Fruit fly (Drosophila melanogaster) whole organism, embryonic: ENCODE results near the gene CCDC151.

Experiments
- Adf1 ChIP-seq: fragments of 200-800 bp; sonication (Bioruptor generic); IDR thresholded peaks from 2 replicates; pipeline ENCODE4 v1.3.6; 2022; ENCODE audit warnings: missing biosample characterization, missing genetic modification characterization
- Bgb ChIP-seq: fragments of 200-800 bp; sonication (Bioruptor generic); IDR thresholded peaks from 2 replicates; pipeline ENCODE4 v1.3.6; 2022; ENCODE audit warnings: missing biosample characterization, missing genetic modification characterization; ENCODE audit not compliant: partially characterized antibody
- CG11093 ChIP-seq: fragments of 200-800 bp; sonication (Bioruptor generic); IDR thresholded peaks from 3 replicates; pipeline ENCODE4 v1.3.6; 2022; ENCODE audit warnings: missing biosample characterization, missing genetic modification characterization
- CG12071 ChIP-seq: fragments of 200-800 bp; sonication (Bioruptor generic); optimal IDR thresholded peaks from 3 replicates; lab custom pipeline; 2018; ENCODE audit warnings: missing biosample characterization, mild to moderate bottlenecking, missing genetic modification characterization
- CG14050 ChIP-seq: fragments of 200-800 bp; sonication (Bioruptor generic); IDR thresholded peaks from 3 replicates; pipeline ENCODE4 v1.3.6; 2022; ENCODE audit warnings: missing biosample characterization, missing genetic modification characterization
- CG14710 ChIP-seq: fragments of 200-800 bp; sonication (Bioruptor generic); optimal IDR thresholded peaks from 3 replicates; lab custom pipeline; 2019; ENCODE audit warnings: missing biosample characterization, mild to moderate bottlenecking, missing genetic modification characterization, moderate library complexity
- CG15269 ChIP-seq: fragments of 200-800 bp; sonication (Bioruptor generic); optimal IDR thresholded peaks from 2 replicates; lab custom pipeline; 2018; ENCODE audit warnings: missing biosample characterization, mild to moderate bottlenecking, missing genetic modification characterization, moderate library complexity
- CG15479 ChIP-seq: fragments of 200-800 bp; sonication (Bioruptor generic); optimal IDR thresholded peaks from 3 replicates; lab custom pipeline; 2019; ENCODE audit warnings: missing biosample characterization, mild to moderate bottlenecking, missing genetic modification characterization, moderate library complexity
- CG15696 ChIP-seq: fragments of 200-800 bp; sonication (Bioruptor generic); optimal IDR thresholded peaks from 2 replicates; lab custom pipeline; 2019; ENCODE audit warnings: missing biosample characterization, mild to moderate bottlenecking, missing genetic modification characterization, moderate library complexity
- CG17802 ChIP-seq: fragments of 200-800 bp; sonication (Bioruptor generic); optimal IDR thresholded peaks from 2 replicates; lab custom pipeline; 2018; ENCODE audit warnings: missing biosample characterization, mild to moderate bottlenecking, missing genetic modification characterization, moderate library complexity
- CG17912 ChIP-seq: fragments of 200-800 bp; sonication (Bioruptor generic); optimal IDR thresholded peaks from 2 replicates; lab custom pipeline; 2018; ENCODE audit warnings: missing biosample characterization, mild to moderate bottlenecking, missing genetic modification characterization
- CG2120 ChIP-seq: fragments of 200-800 bp; sonication (Bioruptor generic); optimal IDR thresholded peaks from 3 replicates; lab custom pipeline; 2016; ENCODE audit warnings: missing biosample characterization, missing genetic modification characterization
- CG2712 ChIP-seq: fragments of 200-800 bp; optimal IDR thresholded peaks from 3 replicates; lab custom pipeline; 2019; ENCODE audit warnings: missing biosample characterization, mild to moderate bottlenecking, missing genetic modification characterization, moderate library complexity
- CG31388 ChIP-seq: fragments of 200-800 bp; sonication (Bioruptor generic); optimal IDR thresholded peaks from 2 replicates; lab custom pipeline; 2016; ENCODE audit warnings: missing biosample characterization, missing genetic modification characterization
- CG31441 ChIP-seq: fragments of 200-800 bp; sonication (Bioruptor generic); IDR thresholded peaks from 2 replicates; pipeline ENCODE4 v1.3.6; 2022; ENCODE audit warnings: missing biosample characterization, missing genetic modification characterization
- CG3838 ChIP-seq: fragments of 200-800 bp; sonication (Bioruptor generic); optimal IDR thresholded peaks from 3 replicates; lab custom pipeline; 2016; ENCODE audit warnings: missing biosample characterization, missing genetic modification characterization
- CG42726 ChIP-seq: fragments of 200-800 bp; sonication (Bioruptor generic); IDR thresholded peaks from 2 replicates; pipeline ENCODE4 v1.3.6; 2022; ENCODE audit warnings: missing biosample characterization, missing genetic modification characterization; ENCODE audit not compliant: partially characterized antibody
- CG4360 ChIP-seq: fragments of 200-800 bp; sonication (Bioruptor generic); IDR thresholded peaks from 2 replicates; pipeline ENCODE4 v1.3.6; 2022; ENCODE audit warnings: missing biosample characterization, missing genetic modification characterization
- CG4730 ChIP-seq: fragments of 200-800 bp; sonication (Bioruptor generic); IDR thresholded peaks from 2 replicates; pipeline ENCODE4 v1.3.6; 2022; ENCODE audit warnings: missing biosample characterization, missing genetic modification characterization
- CG6272 ChIP-seq: fragments of 200-800 bp; sonication (Bioruptor generic); IDR thresholded peaks from 2 replicates; pipeline ENCODE4 v1.3.6; 2022; ENCODE audit warnings: missing biosample characterization, missing genetic modification characterization
- CG6765 ChIP-seq: fragments of 200-800 bp; sonication (Bioruptor generic); optimal IDR thresholded peaks from 3 replicates; lab custom pipeline; 2017; ENCODE audit warnings: missing biosample characterization, mild to moderate bottlenecking, missing genetic modification characterization
- CG8089 ChIP-seq: fragments of 200-800 bp; sonication (Bioruptor generic); optimal IDR thresholded peaks from 3 replicates; lab custom pipeline; 2016; ENCODE audit warnings: missing biosample characterization, missing genetic modification characterization
- CG8281 ChIP-seq: fragments of 200-800 bp; sonication (Bioruptor generic); optimal IDR thresholded peaks from 2 replicates; lab custom pipeline; 2018; ENCODE audit warnings: missing biosample characterization, mild to moderate bottlenecking, missing genetic modification characterization, moderate library complexity
- Hmr ChIP-seq: fragments of 200-800 bp; sonication (Bioruptor generic); optimal IDR thresholded peaks from 3 replicates; lab custom pipeline; 2017; ENCODE audit warnings: mild to moderate bottlenecking, missing biosample characterization, missing genetic modification reagents, missing genetic modification characterization
- Hsf ChIP-seq: fragments of 200-800 bp; sonication (Bioruptor generic); optimal IDR thresholded peaks from 3 replicates; lab custom pipeline; 2016; ENCODE audit warnings: missing biosample characterization, missing genetic modification characterization
- MBD-R2 ChIP-seq: fragments of 200-800 bp; sonication (Bioruptor generic); IDR thresholded peaks from 2 replicates; pipeline ENCODE4 v1.3.6; 2022; ENCODE audit warnings: missing biosample characterization, missing genetic modification characterization
- MESR4 ChIP-seq: fragments of 200-800 bp; sonication (Bioruptor generic); optimal IDR thresholded peaks from 2 replicates; lab custom pipeline; 2018; ENCODE audit warnings: missing biosample characterization, mild to moderate bottlenecking, missing genetic modification characterization, moderate library complexity
- Med ChIP-seq: fragments of 200-800 bp; sonication (Bioruptor generic); peaks from one replicate; lab custom pipeline; 2016; ENCODE audit warnings: missing biosample characterization, missing genetic modification characterization, mild to moderate bottlenecking, inconsistent platforms, moderate library complexity
- Mes4 ChIP-seq: fragments of 200-800 bp; sonication (Bioruptor generic); optimal IDR thresholded peaks from 2 replicates; lab custom pipeline; 2016; ENCODE audit warnings: missing biosample characterization, missing genetic modification characterization
- Oli ChIP-seq: fragments of 200-800 bp; sonication (Bioruptor generic); optimal IDR thresholded peaks from 2 replicates; lab custom pipeline; 2018; ENCODE audit warnings: missing biosample characterization, mild to moderate bottlenecking, missing genetic modification characterization, moderate library complexity
- Rfx ChIP-seq: fragments of 200-800 bp; sonication (Bioruptor generic); IDR thresholded peaks from 2 replicates; pipeline ENCODE4 v1.3.6; 2022; ENCODE audit warnings: missing biosample characterization, missing genetic modification characterization
- Rx ChIP-seq: fragments of 200-800 bp; sonication (Bioruptor generic); IDR thresholded peaks from 2 replicates; pipeline ENCODE4 v1.3.6; 2022; ENCODE audit warnings: missing biosample characterization, missing genetic modification characterization
- Stat92E ChIP-seq, 3 experiments: fragments of >200 bp in 2 of 3; fragments of 200-800 bp in 1 of 3; sonication (Bioruptor generic) in 1 of 3; optimal IDR thresholded peaks; 2 replicates each; lab custom pipeline; 2017 to 2019; ENCODE audit warnings: missing biosample characterization in 3 of 3, missing genetic modification characterization in 3 of 3, mild to moderate bottlenecking in 1 of 3, moderate library complexity in 1 of 3
- TFAM ChIP-seq: fragments of 200-800 bp; sonication (Bioruptor generic); optimal IDR thresholded peaks from 2 replicates; lab custom pipeline; 2017; ENCODE audit warnings: missing biosample characterization, missing genetic modification characterization, inconsistent platforms
- amos ChIP-seq: fragments of 200-800 bp; sonication (Bioruptor generic); IDR thresholded peaks from 2 replicates; pipeline ENCODE4 v1.3.6; 2022; ENCODE audit warnings: missing biosample characterization, missing genetic modification characterization; ENCODE audit not compliant: partially characterized antibody
- bigmax ChIP-seq: fragments of 200-800 bp; sonication (Bioruptor generic); optimal IDR thresholded peaks from 2 replicates; lab custom pipeline; 2018; ENCODE audit warnings: missing biosample characterization, mild to moderate bottlenecking, missing genetic modification characterization
- da ChIP-seq: fragments of 200-800 bp; sonication (Bioruptor generic); optimal IDR thresholded peaks from 2 replicates; lab custom pipeline; 2016; ENCODE audit warnings: missing biosample characterization, missing genetic modification characterization
- dm ChIP-seq: fragments of 200-800 bp; sonication (Bioruptor generic); optimal IDR thresholded peaks from 3 replicates; lab custom pipeline; 2016; ENCODE audit warnings: missing biosample characterization, missing genetic modification characterization
- dmrt11E ChIP-seq: fragments of 200-800 bp; sonication (Bioruptor generic); optimal IDR thresholded peaks from 3 replicates; lab custom pipeline; 2018; ENCODE audit warnings: missing biosample characterization, mild to moderate bottlenecking, missing genetic modification characterization, moderate library complexity
- grn ChIP-seq: fragments of 200-800 bp; sonication (Bioruptor generic); optimal IDR thresholded peaks from 3 replicates; lab custom pipeline; 2017; ENCODE audit warnings: missing biosample characterization, missing genetic modification characterization
- nerfin-1 ChIP-seq: fragments of 200-800 bp; sonication (Bioruptor generic); optimal IDR thresholded peaks from 3 replicates; lab custom pipeline; 2019; ENCODE audit warnings: missing biosample characterization, mild to moderate bottlenecking, missing genetic modification characterization, moderate library complexity
- ro ChIP-seq: fragments of 200-800 bp; sonication (Bioruptor generic); IDR thresholded peaks from 2 replicates; pipeline ENCODE4 v1.3.6; 2022; ENCODE audit warnings: missing biosample characterization, missing genetic modification characterization
- sens ChIP-seq: fragments of 200-800 bp; sonication (Bioruptor generic); peaks from one replicate; lab custom pipeline; 2016; ENCODE audit warnings: missing biosample characterization, missing genetic modification characterization
- sima ChIP-seq: fragments of 200-800 bp; sonication (Bioruptor generic); optimal IDR thresholded peaks from 2 replicates; lab custom pipeline; 2016; ENCODE audit warnings: missing biosample characterization, missing genetic modification characterization
- sob ChIP-seq: fragments of 200-800 bp; sonication (Bioruptor generic); IDR thresholded peaks from 2 replicates; pipeline ENCODE4 v1.3.6; 2022; ENCODE audit warnings: missing biosample characterization, missing genetic modification characterization
- tll ChIP-seq, 2 experiments: fragments of 200-800 bp in 1 of 2; fragments of >200 bp in 1 of 2; sonication (Bioruptor generic) in 1 of 2; optimal IDR thresholded peaks; 2 replicates each; lab custom pipeline; 2017 to 2019; ENCODE audit warnings: missing biosample characterization in 2 of 2, missing genetic modification characterization in 2 of 2, mild to moderate bottlenecking in 1 of 2, moderate library complexity in 1 of 2
- trh ChIP-seq: fragments of 200-800 bp; sonication (Bioruptor generic); optimal IDR thresholded peaks from 2 replicates; lab custom pipeline; 2016; ENCODE audit warnings: missing biosample characterization, missing genetic modification characterization
- twi ChIP-seq: fragments of 200-800 bp; optimal IDR thresholded peaks from 2 replicates; lab custom pipeline; 2019; ENCODE audit warnings: missing biosample characterization, mild to moderate bottlenecking, missing genetic modification characterization, moderate library complexity
- zfh1 ChIP-seq: fragments of 200-800 bp; sonication (Bioruptor generic); IDR thresholded peaks from 3 replicates; pipeline ENCODE4 v1.3.6; 2022; ENCODE audit warnings: missing biosample characterization, missing genetic modification characterization
- zfh2 ChIP-seq: fragments of 200-800 bp; sonication (Bioruptor generic); optimal IDR thresholded peaks from 2 replicates; lab custom pipeline; 2016; ENCODE audit warnings: missing biosample characterization, missing genetic modification characterization

CCDC151 gene

dm6 chr3L:11832360-11833295 is 48.6 kb upstream of the CCDC151 start (continued):
- TF ChIP-seq sens (GFP tag; lab: Kevin White, UChicago) (peak; percentile 19), trh (GFP tag; lab: Kevin White, UChicago) (no peak), MBD-R2 (GFP tag; lab: Robert Waterston, UW) (no peak), CG11093 (GFP tag; lab: Robert Waterston, UW) (no peak), CG4360 (GFP tag; lab: Robert Waterston, UW) (peak; percentile 100), CG31388 (GFP tag; lab: Kevin White, UChicago) (no peak), CG15696 (tag; lab: Kevin White, UChicago) (no peak), Stat92E (GFP tag; optimal IDR thresholded peaks at IDR 0.05; lab: Kevin White, UChicago) (no peak), CG2120 (GFP tag; lab: Kevin White, UChicago) (no peak), twi (peak; percentile 62), Hsf (no peak), CG4730 (no peak), CG6765 (GFP tag; lab: Kevin White, UChicago) (no peak), nerfin-1 (peak; percentile 87), Adf1 (GFP tag; lab: Robert Waterston, UW) (peak; percentile 34; the same call in 1 of the 2 replicates), bigmax (GFP tag; lab: Kevin White, UChicago) (peak; percentile 75), zfh2 (GFP tag; lab: Kevin White, UChicago) (no peak), CG15479 (GFP tag; lab: Kevin White, UChicago) (peak; percentile 79), Med (peak; percentile 73), dm (no peak), Oli (tag; lab: Kevin White, UChicago) (no peak), da (GFP tag; lab: Kevin White, UChicago) (no peak), CG42726 (GFP tag; lab: Robert Waterston, UW) (no peak), CG6272 (GFP tag; lab: Robert Waterston, UW) (no peak), dmrt11E (tag; lab: Kevin White, UChicago) (no peak), CG15269 (tag; lab: Kevin White, UChicago) (no peak), sob (GFP tag; lab: Robert Waterston, UW) (no peak), CG14050 (no peak), CG3838 (GFP tag; lab: Kevin White, UChicago) (no peak), Bgb (GFP tag; lab: Robert Waterston, UW) (no peak), sima (GFP tag; lab: Kevin White, UChicago) (no peak), ro (GFP tag; lab: Robert Waterston, UW) (no peak), MESR4 (GFP tag; lab: Kevin White, UChicago) (no peak), CG2712 (tag; lab: Kevin White, UChicago) (no peak)
- TF ChIP-seq, all 482 proteins: peak for 22

dm6 chr3L:11833296-11833717 is 47.9 kb upstream of the CCDC151 start, which contains the start of gene CycA:
CycA (minus strand) TSS chr3L:11833578.
- TF ChIP-seq CG12071 (GFP tag; lab: Kevin White, UChicago) (no peak), grn (GFP tag; lab: Kevin White, UChicago) (no peak), CG14710 (tag; lab: Kevin White, UChicago) (peak; percentile 79), Mes4 (no peak), TFAM (GFP tag; lab: Kevin White, UChicago) (no peak), Hmr (GFP tag; lab: Kevin White, UChicago) (no peak), tll (GFP tag; optimal IDR thresholded peaks at IDR 0.05; lab: Kevin White, UChicago) (peak in 1 of 2 experiments; percentile 82), Rfx (GFP tag; lab: Robert Waterston, UW) (no peak), CG8089 (no peak), zfh1 (GFP tag; lab: Robert Waterston, UW) (no peak), CG17912 (GFP tag; lab: Kevin White, UChicago) (no peak), amos (peak; percentile 94), CG8281 (tag; lab: Kevin White, UChicago) (no peak), CG31441 (GFP tag; lab: Robert Waterston, UW) (no peak), Rx (GFP tag; lab: Robert Waterston, UW) (no peak), CG17802 (tag; lab: Kevin White, UChicago) (no peak)
